Worm (Caenorhabditis elegans): Measurements from ENCODE around the gene F54F2.7.

Gene F54F2.7

DNA sequence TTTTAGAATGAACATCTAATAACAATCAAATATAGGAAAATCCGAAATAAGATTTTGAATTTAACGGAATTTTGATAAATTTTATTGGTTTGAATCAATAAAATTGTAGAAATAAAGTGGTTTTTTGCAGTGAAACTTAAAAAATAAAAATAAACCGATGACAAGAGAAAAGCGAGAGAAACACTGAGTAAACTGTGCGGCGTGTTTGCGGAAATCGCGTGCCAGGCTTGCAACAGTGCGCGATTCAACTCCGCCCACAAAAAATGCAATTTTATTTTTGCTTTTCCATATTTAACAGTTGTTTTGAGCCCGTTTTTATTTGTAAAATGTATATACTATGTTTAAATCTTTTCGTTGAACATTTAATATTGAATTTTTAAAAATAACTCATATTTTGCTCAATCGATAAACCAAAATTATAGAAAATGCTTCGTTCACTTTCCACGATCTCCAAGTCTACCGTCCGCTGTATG is 39.2 kb downstream of the F54F2.7 start, which contains the start of gene mtss-1 (continued):
- TF ChIP-seq hlh-6 (tag; optimal IDR thresholded peaks at IDR 0.05) (peak; percentile 45), pqm-1 (tag; optimal IDR thresholded peaks at IDR 0.05) (no peak), ceh-34 (tag; optimal IDR thresholded peaks at IDR 0.05) (peak; percentile 81), pag-3 (tag; optimal IDR thresholded peaks at IDR 0.05; ENCODE audit: borderline replicate concordance) (no peak), ceh-19 (GFP tag; optimal IDR thresholded peaks at IDR 0.05) (peak; percentile 77), fkh-10 (GFP tag; optimal IDR thresholded peaks at IDR 0.05) (peak; percentile 2), zip-5 (tag; optimal IDR thresholded peaks at IDR 0.05) (peak; percentile 66), fax-1 (tag; optimal IDR thresholded peaks at IDR 0.05) (peak; percentile 85), syd-9 (tag; optimal IDR thresholded peaks at IDR 0.05) (peak; percentile 70), sdc-2 (tag; optimal IDR thresholded peaks at IDR 0.05) (no peak), T23F11.4 (GFP tag; optimal IDR thresholded peaks at IDR 0.05) (peak; percentile 73), tbx-2 (tag; optimal IDR thresholded peaks at IDR 0.05) (peak; percentile 72), lim-6 (tag; optimal IDR thresholded peaks at IDR 0.05) (peak; percentile 2), che-1 (tag; optimal IDR thresholded peaks at IDR 0.05) (peak; percentile 78), eyg-1 (tag; optimal IDR thresholded peaks at IDR 0.05) (peak; percentile 64), pat-9 (tag; optimal IDR thresholded peaks at IDR 0.05) (peak; percentile 59), K02D7.2 (tag; optimal IDR thresholded peaks at IDR 0.05) (peak; percentile 74), fkh-6 (tag; optimal IDR thresholded peaks at IDR 0.05) (peak; percentile 70), pha-4 (tag; optimal IDR thresholded peaks at IDR 0.05) (no peak), hlh-30 (tag; optimal IDR thresholded peaks at IDR 0.05; ENCODE audit: insufficient read depth) (no peak), hlh-15 (tag; optimal IDR thresholded peaks at IDR 0.05) (peak; percentile 59), nfya-1 (tag; optimal IDR thresholded peaks at IDR 0.05) (peak; percentile 78), ceh-2 (tag; optimal IDR thresholded peaks at IDR 0.05) (peak; percentile 75), unc-3 (GFP tag; conservative IDR thresholded peaks at IDR 0.05) (peak; percentile 40; the same call in 1 of the 2 replicates), unc-3 (tag; optimal IDR thresholded peaks at IDR 0.05) (peak; percentile 56)

DNA sequence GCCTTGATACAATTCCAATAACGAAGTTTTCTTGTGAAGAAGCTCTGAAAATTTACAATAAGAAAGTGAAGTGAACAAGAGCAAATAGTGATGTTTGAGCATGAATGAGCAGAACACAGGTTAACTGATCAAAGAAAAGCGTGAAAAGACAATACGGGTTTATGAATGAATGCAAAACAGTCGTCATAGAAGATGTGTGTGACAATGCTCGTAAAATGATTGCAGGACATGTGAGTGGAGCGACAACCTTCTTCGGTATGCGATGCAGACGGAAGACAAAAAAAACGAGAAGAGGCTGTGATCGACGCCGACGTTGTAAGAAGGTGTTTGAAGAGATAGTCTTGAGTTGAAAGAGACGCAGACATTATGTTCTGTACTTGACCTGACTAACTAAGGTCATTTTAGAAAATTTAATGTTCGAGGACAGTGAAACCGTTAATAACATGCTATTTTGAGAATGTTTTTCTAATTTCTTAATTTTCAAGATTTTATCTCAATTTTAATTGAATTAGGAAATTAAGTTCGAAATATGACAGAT is 39.8 kb downstream of the F54F2.7 start, which contains the start of gene mig-22:
Gene mig-22, minus strand, starts transcription at position 51 of the 538 bp plus-strand sequence.
- TF ChIP-seq ceh-2 (tag; optimal IDR thresholded peaks at IDR 0.05), result no peak
- TF ChIP-seq ceh-18 (tag; optimal IDR thresholded peaks at IDR 0.05), result no peak
- no peak for TF ChIP-seq unc-55 (GFP tag; optimal IDR thresholded peaks at IDR 0.05)
- TF ChIP-seq tbx-2 (tag; optimal IDR thresholded peaks at IDR 0.05), result no peak
- no peak for TF ChIP-seq sdc-2 (tag; optimal IDR thresholded peaks at IDR 0.05)
- TF ChIP-seq pha-2 (tag; optimal IDR thresholded peaks at IDR 0.05), result no peak
- no peak for TF ChIP-seq gmeb-2 (tag; optimal IDR thresholded peaks at IDR 0.05)
- TF ChIP-seq K09A11.1 (tag; optimal IDR thresholded peaks at IDR 0.05; ENCODE audit: insufficient read depth), result no peak
- no peak for TF ChIP-seq unc-86 (tag; optimal IDR thresholded peaks at IDR 0.05)
- TF ChIP-seq fkh-10 (GFP tag; optimal IDR thresholded peaks at IDR 0.05), result no peak
- TF ChIP-seq unc-3 (GFP tag; conservative IDR thresholded peaks at IDR 0.05), result no peak
- TF ChIP-seq unc-3 (tag; optimal IDR thresholded peaks at IDR 0.05), result no peak

DNA sequence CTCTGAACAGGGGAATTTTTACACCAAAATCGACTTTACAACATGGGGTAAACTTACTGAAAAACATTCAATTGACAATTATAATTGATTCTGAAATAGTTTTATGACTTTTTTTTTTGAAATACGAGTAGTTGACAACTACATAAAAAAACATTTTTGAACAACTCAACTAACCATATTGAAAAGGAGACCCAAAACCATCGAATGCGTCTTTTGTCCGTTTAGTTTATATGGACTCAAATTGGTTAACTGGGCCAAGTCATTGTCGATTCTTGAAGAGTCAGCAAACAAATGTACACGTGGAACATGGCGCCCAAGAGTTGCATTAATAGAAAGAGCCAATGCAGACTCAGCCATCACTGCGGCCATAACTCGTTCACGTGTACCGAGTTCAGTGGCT is 40.7 kb downstream of the F54F2.7 start:
- TF ChIP-seq ceh-30 (tag; optimal IDR thresholded peaks at IDR 0.05) (no peak), C08G9.2 (tag; optimal IDR thresholded peaks at IDR 0.05) (no peak), K02D7.2 (tag; optimal IDR thresholded peaks at IDR 0.05) (no peak), mec-3 (tag; optimal IDR thresholded peaks at IDR 0.05; ENCODE audit: borderline replicate concordance) (no peak), ceh-19 (GFP tag; optimal IDR thresholded peaks at IDR 0.05) (no peak), ceh-9 (tag; optimal IDR thresholded peaks at IDR 0.05) (no peak), ceh-48 (tag; optimal IDR thresholded peaks at IDR 0.05) (no peak), ceh-22 (tag; optimal IDR thresholded peaks at IDR 0.05) (no peak), sdc-2 (tag; optimal IDR thresholded peaks at IDR 0.05) (no peak)
